Fruit fly (Drosophila melanogaster) whole organism, embryonic: ENCODE data around the gene CG17944.

Experiments
- ATbp ChIP-seq: fragments of 200-800 bp; sonication (Bioruptor generic); optimal IDR thresholded peaks from 2 replicates; lab custom pipeline; 2017; ENCODE audit warnings: missing biosample characterization, mild to moderate bottlenecking, missing genetic modification characterization, missing genetic modification reagents
- CG13775 ChIP-seq: fragments of 200-800 bp; sonication (Bioruptor generic); optimal IDR thresholded peaks from 3 replicates; lab custom pipeline; 2017; ENCODE audit warnings: missing biosample characterization, mild to moderate bottlenecking, missing genetic modification characterization
- CG14710 ChIP-seq: fragments of 200-800 bp; sonication (Bioruptor generic); optimal IDR thresholded peaks from 3 replicates; lab custom pipeline; 2019; ENCODE audit warnings: missing biosample characterization, mild to moderate bottlenecking, missing genetic modification characterization, moderate library complexity
- CG14965 ChIP-seq: fragments of 200-800 bp; sonication (Bioruptor generic); optimal IDR thresholded peaks from 2 replicates; lab custom pipeline; 2016; ENCODE audit warnings: missing biosample characterization, missing genetic modification characterization, borderline replicate concordance
- CG15514 ChIP-seq: fragments of 200-800 bp; sonication (Bioruptor generic); optimal IDR thresholded peaks from 3 replicates; lab custom pipeline; 2017; ENCODE audit warnings: missing biosample characterization, missing genetic modification characterization, mild to moderate bottlenecking, moderate library complexity, missing genetic modification reagents
- CG17802 ChIP-seq: fragments of 200-800 bp; sonication (Bioruptor generic); optimal IDR thresholded peaks from 2 replicates; lab custom pipeline; 2018; ENCODE audit warnings: missing biosample characterization, mild to moderate bottlenecking, missing genetic modification characterization, moderate library complexity
- CG18599 ChIP-seq: fragments of 200-800 bp; sonication (Bioruptor generic); optimal IDR thresholded peaks from 3 replicates; lab custom pipeline; 2017; ENCODE audit warnings: missing biosample characterization, missing genetic modification characterization, mild to moderate bottlenecking, moderate library complexity, missing genetic modification reagents
- CG31388 ChIP-seq: fragments of 200-800 bp; sonication (Bioruptor generic); optimal IDR thresholded peaks from 2 replicates; lab custom pipeline; 2016; ENCODE audit warnings: missing biosample characterization, missing genetic modification characterization
- CG4328 ChIP-seq: fragments of 200-800 bp; sonication (Bioruptor generic); optimal IDR thresholded peaks from 3 replicates; lab custom pipeline; 2017; ENCODE audit warnings: missing biosample characterization, missing genetic modification reagents, missing genetic modification characterization
- CG43689 ChIP-seq: fragments of 200-800 bp; sonication (Bioruptor generic); IDR thresholded peaks from 2 replicates; pipeline ENCODE4 v1.3.6; 2022; ENCODE audit warnings: missing biosample characterization, missing genetic modification characterization
- CG4707 ChIP-seq: fragments of 200-800 bp; sonication (Bioruptor generic); optimal IDR thresholded peaks from 2 replicates; lab custom pipeline; 2018; ENCODE audit warnings: missing biosample characterization, mild to moderate bottlenecking, missing genetic modification characterization, moderate library complexity
- CG6654 ChIP-seq: fragments of 200-800 bp; sonication (Bioruptor generic); optimal IDR thresholded peaks from 2 replicates; lab custom pipeline; 2017; ENCODE audit warnings: missing biosample characterization, mild to moderate bottlenecking, missing genetic modification characterization
- CG7839 ChIP-seq: fragments of 200-800 bp; sonication (Bioruptor generic); optimal IDR thresholded peaks from 3 replicates; lab custom pipeline; 2018; ENCODE audit warnings: missing biosample characterization, mild to moderate bottlenecking, missing genetic modification characterization, moderate library complexity
- CG8924 ChIP-seq: fragments of 200-800 bp; optimal IDR thresholded peaks from 3 replicates; lab custom pipeline; 2019; ENCODE audit warnings: missing biosample characterization, mild to moderate bottlenecking, missing genetic modification characterization, moderate library complexity
- Camta ChIP-seq: fragments of 200-800 bp; sonication (Bioruptor generic); optimal IDR thresholded peaks from 2 replicates; lab custom pipeline; 2016; ENCODE audit warnings: missing biosample characterization, missing genetic modification characterization
- Dfd ChIP-seq, 2 experiments: fragments of >200 bp; optimal IDR thresholded peaks; 2 replicates each; lab custom pipeline; 2017; ENCODE audit warnings: missing biosample characterization in 2 of 2, missing genetic modification characterization in 2 of 2
- E2f2 ChIP-seq: fragments of 200-800 bp; sonication (Bioruptor generic); IDR thresholded peaks from 2 replicates; pipeline ENCODE4 v1.3.6; 2022; ENCODE audit warnings: missing biosample characterization, missing genetic modification characterization
- Meics ChIP-seq: fragments of 200-800 bp; sonication (Bioruptor generic); optimal IDR thresholded peaks from 2 replicates; lab custom pipeline; 2017; ENCODE audit warnings: missing biosample characterization, mild to moderate bottlenecking, missing genetic modification characterization
- NK7.1 ChIP-seq: fragments of 200-800 bp; sonication (Bioruptor generic); optimal IDR thresholded peaks from 3 replicates; lab custom pipeline; 2016; ENCODE audit warnings: missing biosample characterization, missing genetic modification characterization
- Nf-YA ChIP-seq: fragments of 200-800 bp; sonication (Bioruptor generic); IDR thresholded peaks from 2 replicates; pipeline ENCODE4 v1.3.6; 2022; ENCODE audit warnings: missing biosample characterization, missing genetic modification characterization
- Nf-YB ChIP-seq: fragments of 200-800 bp; sonication (Bioruptor generic); optimal IDR thresholded peaks from 3 replicates; lab custom pipeline; 2019; ENCODE audit warnings: missing biosample characterization, mild to moderate bottlenecking, missing genetic modification characterization, moderate library complexity
- Poxn ChIP-seq: fragments of 200-800 bp; sonication (Bioruptor generic); IDR thresholded peaks from 2 replicates; pipeline ENCODE4 v1.3.6; 2022; ENCODE audit warnings: missing biosample characterization, missing genetic modification characterization
- Rx ChIP-seq: fragments of 200-800 bp; sonication (Bioruptor generic); IDR thresholded peaks from 2 replicates; pipeline ENCODE4 v1.3.6; 2022; ENCODE audit warnings: missing biosample characterization, missing genetic modification characterization
- Scr ChIP-seq: fragments of 200-800 bp; sonication (Bioruptor generic); IDR thresholded peaks from 2 replicates; pipeline ENCODE4 v1.3.6; 2022; ENCODE audit warnings: missing biosample characterization, missing genetic modification characterization; ENCODE audit not compliant: partially characterized antibody
- Ssrp ChIP-seq: fragments of 200-800 bp; sonication (Bioruptor generic); optimal IDR thresholded peaks from 2 replicates; lab custom pipeline; 2018; ENCODE audit warnings: missing biosample characterization, mild to moderate bottlenecking, missing genetic modification characterization, moderate library complexity
- Tbp ChIP-seq: fragments of >200 bp; optimal IDR thresholded peaks from 2 replicates; lab custom pipeline; 2018; ENCODE audit warnings: missing biosample characterization, missing genetic modification characterization
- abd-A ChIP-seq: fragments of 200-800 bp; sonication (Bioruptor generic); optimal IDR thresholded peaks from 3 replicates; lab custom pipeline; 2019; ENCODE audit warnings: missing biosample characterization, mild to moderate bottlenecking, missing genetic modification characterization, moderate library complexity
- ac ChIP-seq: fragments of 200-800 bp; sonication (Bioruptor generic); optimal IDR thresholded peaks from 3 replicates; lab custom pipeline; 2017; ENCODE audit warnings: missing biosample characterization, mild to moderate bottlenecking, missing genetic modification characterization
- br ChIP-seq: fragments of >200 bp; optimal IDR thresholded peaks from 2 replicates; lab custom pipeline; 2017
- cad ChIP-seq: fragments of >200 bp; optimal IDR thresholded peaks from 2 replicates; lab custom pipeline; 2017; ENCODE audit warnings: missing biosample characterization, missing genetic modification characterization
- chn ChIP-seq: fragments of 200-800 bp; sonication (Bioruptor generic); optimal IDR thresholded peaks from 2 replicates; lab custom pipeline; 2016; ENCODE audit warnings: missing biosample characterization, missing genetic modification characterization
- danr ChIP-seq: fragments of 200-800 bp; sonication (Bioruptor generic); IDR thresholded peaks from 2 replicates; pipeline ENCODE4 v1.3.6; 2022; ENCODE audit warnings: missing biosample characterization, missing genetic modification characterization
- dpn ChIP-seq, 2 experiments: fragments of 200-800 bp; sonication (Bioruptor generic); optimal IDR thresholded peaks; 3 replicates each; lab custom pipeline; 2016; ENCODE audit warnings: missing biosample characterization in 2 of 2, missing genetic modification characterization in 2 of 2
- ftz-f1 ChIP-seq: fragments of 200-800 bp; sonication (Bioruptor generic); optimal IDR thresholded peaks from 2 replicates; lab custom pipeline; 2016; ENCODE audit warnings: missing biosample characterization, missing genetic modification characterization
- gsb ChIP-seq: fragments of 200-800 bp; sonication (Bioruptor generic); IDR thresholded peaks from 2 replicates; pipeline ENCODE4 v1.3.6; 2022; ENCODE audit warnings: missing biosample characterization, missing genetic modification characterization
- gt ChIP-seq: fragments of 200-800 bp; sonication (Bioruptor generic); IDR thresholded peaks from 2 replicates; pipeline ENCODE4 v1.3.6; 2022; ENCODE audit warnings: missing biosample characterization, missing genetic modification characterization
- hth ChIP-seq: fragments of >200 bp; optimal IDR thresholded peaks from 2 replicates; lab custom pipeline; 2017; ENCODE audit warnings: inconsistent platforms
- ind ChIP-seq: fragments of 200-800 bp; sonication (Bioruptor generic); optimal IDR thresholded peaks from 3 replicates; lab custom pipeline; 2016; ENCODE audit warnings: missing biosample characterization, missing genetic modification characterization
- odd ChIP-seq: fragments of 200-800 bp; sonication (Bioruptor generic); optimal IDR thresholded peaks from 2 replicates; lab custom pipeline; 2017; ENCODE audit warnings: missing biosample characterization, mild to moderate bottlenecking, missing genetic modification characterization
- peb ChIP-seq: fragments of 200-800 bp; sonication (Bioruptor generic); IDR thresholded peaks from 2 replicates; pipeline ENCODE4 v1.3.6; 2022; ENCODE audit warnings: missing biosample characterization, missing genetic modification characterization
- pho ChIP-seq: fragments of 200-800 bp; sonication (Bioruptor generic); optimal IDR thresholded peaks from 2 replicates; lab custom pipeline; 2016; ENCODE audit warnings: missing biosample characterization, missing genetic modification characterization
- pita ChIP-seq: fragments of 200-800 bp; sonication (Bioruptor generic); optimal IDR thresholded peaks from 2 replicates; lab custom pipeline; 2017; ENCODE audit warnings: missing biosample characterization, mild to moderate bottlenecking, missing genetic modification characterization
- psq ChIP-seq: fragments of 200-800 bp; sonication (Bioruptor generic); optimal IDR thresholded peaks from 2 replicates; lab custom pipeline; 2017; ENCODE audit warnings: missing biosample characterization, missing genetic modification characterization
- sc ChIP-seq, 3 experiments: fragments of >200 bp in 2 of 3; fragments of 200-800 bp in 1 of 3; sonication (Bioruptor generic) in 1 of 3; optimal IDR thresholded peaks; 2 replicates in 2 of 3; 3 replicates in 1 of 3; lab custom pipeline; 2017; ENCODE audit warnings: mild to moderate bottlenecking in 1 of 3, missing biosample characterization in 1 of 3, missing genetic modification characterization in 1 of 3, missing genetic modification reagents in 1 of 3
- slou ChIP-seq: fragments of 200-800 bp; sonication (Bioruptor generic); optimal IDR thresholded peaks from 3 replicates; lab custom pipeline; 2016; ENCODE audit warnings: missing biosample characterization, missing genetic modification characterization
- slp2 ChIP-seq: fragments of 200-800 bp; sonication (Bioruptor generic); optimal IDR thresholded peaks from 2 replicates; lab custom pipeline; 2016; ENCODE audit warnings: missing biosample characterization, missing genetic modification characterization
- trh ChIP-seq: fragments of 200-800 bp; sonication (Bioruptor generic); optimal IDR thresholded peaks from 2 replicates; lab custom pipeline; 2016; ENCODE audit warnings: missing biosample characterization, missing genetic modification characterization
- unpg ChIP-seq: fragments of 200-800 bp; sonication (Bioruptor generic); optimal IDR thresholded peaks from 3 replicates; lab custom pipeline; 2018; ENCODE audit warnings: missing biosample characterization, mild to moderate bottlenecking, missing genetic modification characterization, moderate library complexity
- vvl ChIP-seq: fragments of 200-800 bp; sonication (Bioruptor generic); IDR thresholded peaks from 2 replicates; pipeline ENCODE4 v1.3.6; 2022; ENCODE audit warnings: missing biosample characterization, missing genetic modification characterization
- wdn ChIP-seq: fragments of 200-800 bp; sonication (Bioruptor generic); IDR thresholded peaks from 2 replicates; pipeline ENCODE4 v1.3.6; 2022; ENCODE audit warnings: missing biosample characterization, missing genetic modification characterization
- zen ChIP-seq: fragments of 200-800 bp; sonication (Bioruptor generic); optimal IDR thresholded peaks from 3 replicates; lab custom pipeline; 2018; ENCODE audit warnings: missing biosample characterization, mild to moderate bottlenecking, missing genetic modification characterization, moderate library complexity

The CG17944 gene

dm6 chr3R:7346445-7346844 lies 15.5 kb downstream of the CG17944 start, which contains the start of gene nxf4 (continued):
- TF ChIP-seq cad (GFP tag; lab: Kevin White, UChicago) (no peak), CG4328 (GFP tag; lab: Kevin White, UChicago) (peak; percentile 19), ind (GFP tag; lab: Kevin White, UChicago) (peak; percentile 72), CG31388 (peak; percentile 44), slou (peak; percentile 64), Poxn (GFP tag; lab: Robert Waterston, UW) (peak; percentile 29; the same call in 1 of the 2 replicates), CG13775 (peak; percentile 83), Camta (GFP tag; lab: Kevin White, UChicago) (peak; percentile 73), peb (GFP tag; lab: Robert Waterston, UW) (peak; percentile 31; the same call in 1 of the 2 replicates), gsb (GFP tag; lab: Robert Waterston, UW) (peak; percentile 13; the same call in 1 of the 2 replicates), br (lab: Kevin White, UChicago) (no peak), pita (peak; percentile 46), Nf-YB (GFP tag; lab: Kevin White, UChicago) (peak; percentile 17), CG43689 (GFP tag; lab: Robert Waterston, UW) (peak; percentile 31; the same call in 1 of the 2 replicates), vvl (GFP tag; lab: Robert Waterston, UW) (peak; percentile 66; the same call in 1 of the 2 replicates), ATbp (GFP tag; lab: Kevin White, UChicago) (peak; percentile 10), CG4707 (GFP tag; lab: Kevin White, UChicago) (peak; percentile 32), slp2 (peak; percentile 71), NK7.1 (GFP tag; lab: Kevin White, UChicago) (no peak), Nf-YA (peak; percentile 56), ftz-f1 (no peak), Scr (no peak), ac (GFP tag; lab: Kevin White, UChicago) (peak; percentile 20), zen (tag; lab: Kevin White, UChicago) (peak; percentile 83), Ssrp (no peak), Tbp (GFP tag; lab: Kevin White, UChicago) (no peak), CG15514 (GFP tag; lab: Kevin White, UChicago) (peak; percentile 31), CG6654 (GFP tag; lab: Kevin White, UChicago) (peak; percentile 41), hth (no peak), odd (GFP tag; lab: Kevin White, UChicago) (peak; percentile 2), CG17802 (peak; percentile 73), wdn (GFP tag; lab: Robert Waterston, UW) (0 out of 2 replicates have a peak, but pooled peaks have one; percentile 18), abd-A (tag; lab: Kevin White, UChicago) (no peak), unpg (GFP tag; lab: Kevin White, UChicago) (no peak), Rx (peak; percentile 16; the same call in 1 of the 2 replicates), gt (GFP tag; lab: Robert Waterston, UW) (no peak), pho (GFP tag; lab: Kevin White, UChicago) (peak; percentile 72), CG18599 (GFP tag; lab: Kevin White, UChicago) (peak; percentile 11), psq (GFP tag; lab: Kevin White, UChicago) (peak; percentile 51), CG14710 (peak; percentile 62), CG14965 (GFP tag; lab: Kevin White, UChicago) (peak; percentile 100), CG8924 (tag; lab: Kevin White, UChicago) (no peak), dpn (GFP tag; optimal IDR thresholded peaks at IDR 0.05; lab: Kevin White, UChicago) (peak; percentile 81 to 86), E2f2 (GFP tag; lab: Robert Waterston, UW) (peak; percentile 31; the same call in 1 of the 2 replicates), Dfd (GFP tag; optimal IDR thresholded peaks at IDR 0.05; lab: Kevin White, UChicago) (no peak), CG7839 (tag; lab: Kevin White, UChicago) (peak; percentile 69), trh (GFP tag; lab: Kevin White, UChicago) (peak; percentile 68), Meics (GFP tag; lab: Kevin White, UChicago) (peak; percentile 75), danr (GFP tag; lab: Robert Waterston, UW) (no peak), sc (optimal IDR thresholded peaks at IDR 0.05; lab: Kevin White, UChicago) (no peak), sc (GFP tag; optimal IDR thresholded peaks at IDR 0.05; lab: Kevin White, UChicago) (peak; percentile 40), chn (peak; percentile 82)
